Worm (Caenorhabditis elegans) whole organism, L4 larva: ENCODE measurements around the gene vem-1.

ENCODE experiments used
- Y105C5A.15 ChIP-seq: fragments of 200-800 bp; sonication (Bioruptor generic); IDR thresholded peaks from 2 replicates; pipeline ENCODE4 v1.3.6; 2022; ENCODE audit warnings: missing genetic modification characterization, missing compliant biosample characterization
- aly-2 ChIP-seq: sonication (generic microtip); optimal IDR thresholded peaks from 2 replicates; lab custom pipeline; 2018; ENCODE audit warnings: missing biosample characterization, missing genetic modification characterization
- dve-1 ChIP-seq: sonication (generic microtip); optimal IDR thresholded peaks from 2 replicates; lab custom pipeline; 2017; ENCODE audit warnings: antibody characterized with exemption, mild to moderate bottlenecking, missing genetic modification characterization, missing compliant biosample characterization; ENCODE audit not compliant: insufficient read depth
- lin-15B ChIP-seq: fragments of 150-350 bp; sonication (generic microtip); optimal IDR thresholded peaks from 3 replicates; lab custom pipeline; 2014; ENCODE audit warnings: missing biosample characterization, missing genetic modification characterization
- lsy-2 ChIP-seq, 2 experiments: fragments of 150-350 bp in 1 of 2; sonication (generic microtip) in 1 of 2; optimal IDR thresholded peaks; 2 replicates each; lab custom pipeline; 2014 to 2017; ENCODE audit warnings: missing biosample characterization in 2 of 2, missing genetic modification characterization in 2 of 2
- madf-9 ChIP-seq: fragments of 200-800 bp; sonication (Bioruptor generic); conservative IDR thresholded peaks from 2 replicates; pipeline ENCODE4 v1.3.6; 2022; ENCODE audit warnings: missing genetic modification reagents, missing genetic modification characterization, missing compliant biosample characterization
- mdl-1 ChIP-seq, 2 experiments: fragments of 150-350 bp in 1 of 2; sonication (generic microtip) in 1 of 2; optimal IDR thresholded peaks; 2 replicates each; lab custom pipeline; 2014 to 2017; ENCODE audit warnings: missing biosample characterization in 2 of 2, missing genetic modification characterization in 2 of 2
- mdt-29 ChIP-seq: fragments of 200-800 bp; sonication (Bioruptor generic); IDR thresholded peaks from 2 replicates; pipeline ENCODE4 v1.3.6; 2022; ENCODE audit warnings: missing genetic modification reagents, missing genetic modification characterization, missing compliant biosample characterization
- mep-1 ChIP-seq: fragments of 150-350 bp; sonication (generic microtip); optimal IDR thresholded peaks from 3 replicates; lab custom pipeline; 2014; ENCODE audit warnings: missing biosample characterization, missing genetic modification characterization
- mxl-3 ChIP-seq: fragments of 200-800 bp; sonication (Bioruptor generic); optimal IDR thresholded peaks from 2 replicates; lab custom pipeline; 2018; ENCODE audit warnings: mild to moderate bottlenecking, missing genetic modification characterization, missing compliant biosample characterization
- nhr-237 ChIP-seq: sonication (generic microtip); optimal IDR thresholded peaks from 2 replicates; lab custom pipeline; 2017; ENCODE audit warnings: missing biosample characterization, missing genetic modification characterization
- nhr-77 ChIP-seq: fragments of 150-350 bp; optimal IDR thresholded peaks from 2 replicates; lab custom pipeline; 2014; ENCODE audit warnings: missing biosample characterization, missing genetic modification characterization
- php-3 ChIP-seq: fragments of 200-800 bp; sonication (Bioruptor generic); IDR thresholded peaks from 2 replicates; pipeline ENCODE4 v1.3.6; 2022; ENCODE audit warnings: missing genetic modification reagents, missing genetic modification characterization, missing compliant biosample characterization
- pqm-1 ChIP-seq: sonication (generic microtip); optimal IDR thresholded peaks from 2 replicates; lab custom pipeline; 2017; ENCODE audit warnings: missing biosample characterization, missing genetic modification characterization

DNA sequence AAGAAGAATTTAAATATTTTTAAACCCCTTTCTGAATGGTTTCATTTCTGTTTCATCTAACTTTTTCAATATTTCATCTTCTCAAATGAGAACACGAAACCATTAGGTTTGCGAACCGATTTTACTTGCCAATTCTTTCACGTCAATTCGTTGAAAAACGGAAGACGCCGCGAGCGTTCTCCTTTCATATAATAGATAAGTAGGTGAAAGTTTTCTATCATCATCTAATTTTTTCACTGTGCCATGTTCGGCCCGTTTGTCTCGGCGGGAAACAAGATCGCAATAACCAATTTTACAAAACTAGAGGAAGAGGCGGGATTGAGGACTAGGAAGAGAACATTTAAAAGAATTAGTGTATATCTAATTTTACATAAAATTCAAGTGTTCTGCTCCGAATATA, 43.2 kb downstream of the vem-1 start, which contains the start of gene C18A11.4:
- no peak for TF ChIP-seq mep-1 (tag; lab: Kevin White, UChicago)
- no peak for TF ChIP-seq mxl-3 (GFP tag; lab: Kevin White, UChicago)
- no peak for TF ChIP-seq Y105C5A.15 (GFP tag; lab: Robert Waterston, UW)
- TF ChIP-seq mdl-1 (tag; optimal IDR thresholded peaks at IDR 0.05; lab: Kevin White, UChicago), result no peak
- no peak for TF ChIP-seq aly-2 (tag; lab: Kevin White, UChicago)
- no peak for TF ChIP-seq madf-9 (GFP tag; lab: Robert Waterston, UW)
- no peak for TF ChIP-seq pqm-1 (tag; lab: Kevin White, UChicago)
- TF ChIP-seq lsy-2 (tag; optimal IDR thresholded peaks at IDR 0.05; lab: Kevin White, UChicago), result no peak
- TF ChIP-seq mdt-29 (GFP tag; lab: Robert Waterston, UW), result no peak
- no peak for TF ChIP-seq nhr-77 (tag; lab: Kevin White, UChicago)
- TF ChIP-seq nhr-237 (tag; lab: Kevin White, UChicago), result no peak
- no peak for TF ChIP-seq lin-15B (tag; lab: Kevin White, UChicago)
- TF ChIP-seq dve-1 (tag; lab: Kevin White, UChicago), result no peak
- TF ChIP-seq php-3, result no peak
